Worm (Caenorhabditis elegans): ENCODE measurements around the gene srj-29.

- TF ChIP-seq tbp1 (GFP tag; optimal IDR thresholded peaks at IDR 0.05) (no peak), aptf-3 (GFP tag; IDR thresholded peaks at IDR 0.05) (no peak), nhr-90 (tag; optimal IDR thresholded peaks at IDR 0.05) (no peak), sea-2 (GFP tag; IDR thresholded peaks at IDR 0.05) (no peak), B0019.2 (GFP tag; conservative IDR thresholded peaks at IDR 0.05) (no peak), F57A8.1 (GFP tag; optimal IDR thresholded peaks at IDR 0.05) (no peak), madf-10 (tag; optimal IDR thresholded peaks at IDR 0.05) (no peak)
Observed at ce11 chrV:16029237-16029636, 46.2 kb upstream of the srj-29 start.

Measured in whole organism, young adult.